Worm (Caenorhabditis elegans) whole organism, dauer: ENCODE measurements around the gene sru-17.
"Not testable (repeated sequence)": the region's sequence is repeated elsewhere in the genome, so short reads cannot be mapped to it uniquely, and the experiment has no call there.

Experiments used
- unc-62 ChIP-seq: sonication (generic microtip); optimal IDR thresholded peaks from 2 replicates; lab custom pipeline; 2017; ENCODE audit warnings: missing biosample characterization, missing genetic modification reagents, missing genetic modification characterization

The sru-17 gene

ce11 chrIV:12505397-12505796, at the start of gene sru-17:
Gene sru-17, plus strand, starts transcription at chrIV:12505697.
- not testable (repeated sequence) for TF ChIP-seq unc-62 (GFP tag; lab: Kevin White, UChicago)

- TF ChIP-seq unc-62 (GFP tag; lab: Kevin White, UChicago), result no peak
Observed at ce11 chrIV:12456613-12457012, 48.9 kb upstream of the sru-17 start, which contains the start of gene C25G4.7. Gene C25G4.7, plus strand, starts transcription at chrIV:12456913.

- TF ChIP-seq unc-62 (GFP tag; lab: Kevin White, UChicago), result no peak
Observed at ce11 chrIV:12463370-12463769, 42.1 kb upstream of the sru-17 start, which contains the start of gene C25G4.8. Gene C25G4.8, minus strand, starts transcription at chrIV:12463470.

ce11 chrIV:12464822-12465221, 40.7 kb upstream of the sru-17 start:
- no peak for TF ChIP-seq unc-62 (GFP tag; lab: Kevin White, UChicago)

DNA sequence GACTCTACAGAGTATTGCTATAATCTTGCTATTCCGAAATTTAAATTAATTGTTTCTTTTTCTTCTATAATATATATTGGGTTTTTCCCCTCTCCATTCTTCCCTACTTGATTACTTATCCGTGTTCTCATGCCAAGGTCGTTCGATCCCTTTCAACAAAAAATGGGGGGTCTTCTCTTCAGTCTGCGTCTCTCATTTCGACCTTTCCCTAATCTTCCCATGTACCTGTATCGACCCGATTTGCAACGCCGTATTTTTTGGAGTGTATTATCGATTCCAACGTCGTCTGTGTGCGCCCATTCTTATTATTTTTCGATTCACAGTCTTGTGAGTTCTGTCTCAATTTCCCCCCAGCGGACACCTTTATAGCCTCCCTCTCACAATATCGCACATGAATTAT, 37.7 kb upstream of the sru-17 start:
- no peak for TF ChIP-seq unc-62 (GFP tag; lab: Kevin White, UChicago)

DNA sequence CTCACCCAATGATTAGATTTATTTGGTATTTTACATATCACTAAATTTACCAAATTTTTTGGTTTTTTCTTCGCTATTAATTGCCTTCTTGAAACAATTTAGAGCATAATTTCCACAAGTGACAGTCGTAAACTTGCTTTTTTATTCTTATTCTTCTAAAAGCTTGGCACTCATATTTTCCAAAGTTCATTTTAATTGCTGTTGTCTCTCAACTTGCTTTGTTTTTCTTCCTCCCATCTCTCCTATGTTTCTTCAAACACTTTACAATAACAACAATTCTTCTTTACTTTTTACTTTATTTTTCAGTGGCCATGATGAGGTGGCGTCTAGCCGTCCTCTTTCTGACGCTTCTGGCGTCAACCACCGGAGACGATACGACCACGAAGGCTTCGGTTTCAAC, 37.1 kb upstream of the sru-17 start, which contains the start of gene igdb-2:
Gene igdb-2, plus strand, starts transcription at position 301 of the 400 bp plus-strand sequence.
- no peak for TF ChIP-seq unc-62 (GFP tag; lab: Kevin White, UChicago)

ce11 chrIV:12476942-12477341, 28.6 kb upstream of the sru-17 start, which contains the start of gene T04A11.1:
Gene T04A11.1, minus strand, starts transcription at chrIV:12477042.
- TF ChIP-seq unc-62 (GFP tag; lab: Kevin White, UChicago), result not testable (repeated sequence)

DNA sequence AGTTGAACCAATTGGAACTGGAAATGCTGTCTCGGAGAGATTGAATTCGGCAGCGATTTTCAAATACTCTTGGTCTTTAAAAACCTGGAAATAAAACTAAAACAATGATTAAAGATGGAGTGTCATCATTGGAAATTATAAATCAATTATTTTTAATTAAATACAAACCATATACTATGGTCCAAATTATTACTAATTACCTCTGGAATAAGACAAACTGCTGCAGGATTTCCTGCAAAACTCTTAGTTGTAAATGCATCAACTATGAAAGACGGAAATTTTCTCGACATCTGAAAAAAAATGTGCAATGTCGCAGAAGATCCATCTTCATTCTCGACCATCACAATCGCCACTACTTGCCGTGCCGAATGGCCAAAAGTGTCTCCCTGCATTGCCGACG, 26.8 kb upstream of the sru-17 start, which contains the start of gene igdb-1:
Gene igdb-1, plus strand, starts transcription at position 301 of the 400 bp plus-strand sequence.
- not testable (repeated sequence) for TF ChIP-seq unc-62 (GFP tag; lab: Kevin White, UChicago)

ce11 chrIV:12484479-12484878, 21.0 kb upstream of the sru-17 start, which contains the start of gene T04A11.4:
Gene T04A11.4, minus strand, starts transcription at chrIV:12484579.
- TF ChIP-seq unc-62 (GFP tag; lab: Kevin White, UChicago), result not testable (repeated sequence)

ce11 chrIV:12487194-12487593, 18.3 kb upstream of the sru-17 start, which contains the start of gene sru-26:
Gene sru-26, plus strand, starts transcription at chrIV:12487494.
- no peak for TF ChIP-seq unc-62 (GFP tag; lab: Kevin White, UChicago)

DNA sequence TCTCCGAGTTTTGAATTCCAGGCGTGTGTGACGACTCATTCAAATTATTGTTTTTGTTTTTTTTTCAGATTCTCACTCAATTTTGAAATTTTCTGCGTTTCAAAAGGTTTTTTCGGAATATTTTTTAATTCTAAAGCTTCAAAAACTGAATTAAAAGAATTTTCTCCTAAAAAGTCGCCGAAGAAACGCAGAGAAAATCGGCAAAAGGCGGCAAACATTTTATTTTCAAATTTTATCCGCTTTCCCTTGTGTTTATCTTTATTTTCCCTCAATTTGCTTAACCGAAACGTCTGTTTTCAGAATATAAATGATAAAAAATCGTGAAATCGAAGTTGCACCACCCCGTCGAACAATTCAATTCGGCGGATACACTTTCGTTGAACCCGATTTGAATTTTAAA, 15.0 kb upstream of the sru-17 start, which contains the start of gene him-6:
Gene him-6, plus strand, starts transcription at position 301 of the 400 bp plus-strand sequence.
- TF ChIP-seq unc-62 (GFP tag; lab: Kevin White, UChicago), result no peak

DNA sequence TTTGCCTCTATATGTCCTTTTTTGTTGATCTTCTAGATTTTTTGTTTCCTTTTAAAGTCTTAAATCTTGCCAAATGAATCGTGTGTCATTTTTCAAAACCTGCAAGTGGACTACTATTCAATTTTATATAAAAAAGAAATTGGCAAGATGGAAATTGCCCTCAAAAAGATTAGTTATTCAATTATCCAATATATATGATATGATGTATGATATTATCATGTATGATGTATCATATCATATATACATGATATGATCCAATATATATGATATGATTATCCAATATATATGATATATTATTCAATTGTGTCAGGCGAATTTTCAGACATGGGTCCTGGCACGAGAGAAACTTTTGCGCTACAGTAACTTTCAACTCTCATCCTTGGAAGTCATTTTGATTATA, 10.3 kb upstream of the sru-17 start, which contains the start of gene sru-20:
Gene sru-20, plus strand, starts transcription at position 301 of the 400 bp plus-strand sequence.
- TF ChIP-seq unc-62 (GFP tag; lab: Kevin White, UChicago), result no peak

DNA sequence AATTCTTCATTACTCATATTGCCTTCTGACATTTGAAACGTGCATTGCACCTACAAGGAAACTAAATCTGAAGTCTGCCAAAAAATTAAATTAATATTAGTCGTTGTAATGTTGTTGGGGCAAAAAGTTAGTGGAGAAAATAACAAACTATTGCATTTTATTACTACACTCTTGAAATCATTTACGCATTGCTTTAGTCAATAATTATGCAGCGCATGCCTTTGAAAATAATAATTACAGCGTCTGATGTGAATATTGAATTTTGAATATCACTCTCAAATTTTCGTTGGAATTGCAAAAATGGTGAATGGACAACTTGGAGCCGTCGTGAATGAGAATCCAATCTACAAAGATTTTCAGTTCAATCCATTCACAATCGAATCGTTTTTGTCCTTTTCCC, 7.3 kb upstream of the sru-17 start, which contains the start of gene sru-19:
Gene sru-19, plus strand, starts transcription at position 301 of the 400 bp plus-strand sequence.
- TF ChIP-seq unc-62 (GFP tag; lab: Kevin White, UChicago), result no peak

DNA sequence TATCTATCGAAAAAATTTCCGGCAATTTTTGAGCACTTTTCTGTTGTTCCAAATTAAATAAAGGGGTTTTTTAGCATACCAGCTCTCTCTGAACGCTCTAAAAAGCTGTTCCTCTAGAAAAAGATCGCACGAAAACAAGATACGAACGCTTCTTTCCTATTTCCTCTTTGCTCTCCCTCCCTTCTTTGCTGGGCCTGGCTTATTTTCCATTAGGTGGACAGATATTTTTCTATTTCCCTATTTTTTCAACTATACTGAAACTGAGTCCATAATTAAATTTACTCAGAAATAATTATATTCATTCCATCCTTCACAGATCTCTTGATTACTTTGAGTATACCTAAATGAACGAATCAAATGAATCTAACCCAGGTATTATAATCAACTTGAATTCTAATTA, 3.5 kb upstream of the sru-17 start, which contains the start of gene sru-18:
Gene sru-18, plus strand, starts transcription at position 301 of the 400 bp plus-strand sequence.
- TF ChIP-seq unc-62 (GFP tag; lab: Kevin White, UChicago), result no peak

ce11 chrIV:12520150-12520549, 14.7 kb downstream of the sru-17 start, which contains the start of gene tsp-4:
Gene tsp-4, minus strand, starts transcription at chrIV:12520250.
- TF ChIP-seq unc-62 (GFP tag; lab: Kevin White, UChicago), result no peak

- no peak for TF ChIP-seq unc-62 (GFP tag; lab: Kevin White, UChicago)
Observed at ce11 chrIV:12522521-12522920, 17.0 kb downstream of the sru-17 start, which contains the start of gene sru-13. Gene sru-13, minus strand, starts transcription at chrIV:12522621.

DNA sequence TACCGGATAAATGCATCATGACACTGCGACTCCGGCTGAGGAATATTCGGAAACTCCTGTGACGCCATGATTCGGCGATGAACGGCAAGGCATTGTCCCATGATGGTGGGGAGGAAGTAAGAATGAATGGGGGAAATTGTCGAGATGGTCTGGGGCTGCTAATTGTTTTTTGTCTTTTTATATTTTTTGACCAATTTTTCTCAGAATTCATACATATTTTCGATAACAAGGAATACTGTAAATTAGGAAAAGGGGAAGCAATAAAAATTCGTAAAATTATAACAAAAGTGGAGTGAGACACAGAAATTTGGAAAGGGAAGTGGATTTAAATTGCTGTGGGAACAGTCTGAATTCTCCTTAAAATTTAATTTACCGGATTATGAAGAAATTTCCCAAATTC, 19.9 kb downstream of the sru-17 start, which contains the start of gene eak-4:
Gene eak-4, minus strand, starts transcription at position 101 of the 400 bp plus-strand sequence.
- TF ChIP-seq unc-62 (GFP tag; lab: Kevin White, UChicago), result no peak
